Worm (Caenorhabditis elegans): ENCODE measurements around the gene damt-1.

- no peak for TF ChIP-seq nhr-129 (tag; optimal IDR thresholded peaks at IDR 0.05)
- no peak for TF ChIP-seq dmd-4 (tag; optimal IDR thresholded peaks at IDR 0.05)
- no peak for TF ChIP-seq nhr-6 (tag; optimal IDR thresholded peaks at IDR 0.05)
- no peak for TF ChIP-seq unc-39 (tag; optimal IDR thresholded peaks at IDR 0.05)
- TF ChIP-seq zag-1 (tag; optimal IDR thresholded peaks at IDR 0.05), result no peak
- TF ChIP-seq nhr-11 (tag; optimal IDR thresholded peaks at IDR 0.05), result no peak
These were observed at the start of gene damt-1 for ce11 chrII:5719848-5720247.

All from whole organism, L2 larva.